Fruit fly (Drosophila melanogaster): ENCODE results near the gene nac.
A peak's percentile ranks its signal among the peaks of the same experiment; 100 is the strongest.

The nac gene

DNA sequence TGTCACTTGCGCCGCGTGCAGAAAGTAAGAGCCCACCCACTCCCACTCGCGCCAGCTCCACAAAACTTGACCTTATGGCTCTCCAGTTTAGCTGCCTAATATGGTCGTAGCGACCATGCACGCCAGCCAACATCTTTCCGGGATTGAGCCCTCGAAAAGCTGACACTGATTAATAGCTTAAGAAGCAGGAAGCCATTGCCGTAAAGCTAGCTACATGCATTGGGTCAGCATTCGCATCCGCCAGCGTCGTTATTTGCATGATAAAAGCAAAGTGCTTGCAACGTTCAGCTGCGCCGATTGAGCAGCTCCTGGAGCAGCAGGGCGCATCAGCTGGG lies 3.1 kb upstream of the nac start (continued):
- no peak for TF ChIP-seq Eip93F (GFP tag; optimal IDR thresholded peaks at IDR 0.05)

DNA sequence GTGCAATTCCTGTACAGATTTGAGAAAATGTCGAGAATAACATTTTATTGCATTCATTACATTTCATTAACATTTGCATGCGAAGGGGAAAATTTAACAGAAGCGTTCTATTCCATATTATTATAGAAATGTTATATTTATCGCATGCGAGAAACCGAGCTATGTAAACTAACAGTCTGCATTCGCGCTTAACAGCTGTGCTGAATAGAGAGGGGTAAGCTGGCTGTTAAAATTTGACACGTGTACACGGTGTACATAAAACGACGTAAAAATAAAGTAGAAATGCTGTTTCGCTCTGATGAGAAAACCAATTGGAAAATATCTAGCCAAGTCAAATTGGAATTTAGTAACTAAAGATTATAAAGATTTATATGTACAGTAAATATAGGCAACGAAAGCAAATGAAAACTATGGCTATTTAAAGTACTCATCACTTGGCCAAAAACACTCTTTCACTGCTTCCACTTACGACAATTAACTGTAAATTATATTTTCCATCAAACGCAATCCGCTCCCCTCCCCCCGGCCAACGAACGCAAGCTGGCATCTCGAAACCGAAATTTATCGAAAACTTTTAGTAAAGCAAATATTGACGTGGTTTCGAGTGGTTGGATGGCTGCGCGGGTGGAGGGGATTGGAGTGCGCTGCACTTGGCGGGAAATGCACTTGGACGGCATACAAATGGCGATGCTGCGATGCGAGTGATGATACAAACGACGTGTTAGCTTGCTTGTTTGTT lies 2.5 kb upstream of the nac start:
- TF ChIP-seq fkh (GFP tag; optimal IDR thresholded peaks at IDR 0.05): peak; percentile 59
- no peak for TF ChIP-seq svp (GFP tag)
- peak; percentile 49 for TF ChIP-seq Eip78C (GFP tag)
- no peak for TF ChIP-seq Sox15 (GFP tag; optimal IDR thresholded peaks at IDR 0.05)

DNA sequence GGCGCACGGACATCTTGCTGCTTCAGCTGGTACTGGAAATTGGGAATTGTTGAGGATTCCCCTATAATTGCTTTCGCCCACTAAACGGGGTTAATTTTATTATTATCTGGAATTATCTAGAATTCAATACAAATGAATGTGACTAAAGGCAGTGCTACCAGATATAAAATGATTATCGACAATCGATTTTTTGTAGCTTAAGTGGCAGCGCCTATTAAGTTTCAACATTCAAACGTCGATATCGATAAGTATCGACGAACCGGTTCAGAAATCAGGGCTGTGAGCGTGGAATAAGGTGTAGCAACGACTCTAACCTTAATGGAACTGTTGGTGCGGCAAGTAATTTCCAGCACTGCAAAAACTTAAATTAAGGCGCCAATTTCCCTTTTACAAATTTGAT lies 1.3 kb upstream of the nac start, which contains the start of gene Sgt1:
Sgt1 (minus strand) TSS at position 165 of the 400 bp plus-strand sequence.
- no peak for TF ChIP-seq CG10631 (GFP tag; optimal IDR thresholded peaks at IDR 0.05)
- no peak for TF ChIP-seq fd85E (GFP tag; optimal IDR thresholded peaks at IDR 0.05)
- no peak for TF ChIP-seq CG3919 (GFP tag; optimal IDR thresholded peaks at IDR 0.05)
- no peak for TF ChIP-seq spab (GFP tag; optimal IDR thresholded peaks at IDR 0.05)
- TF ChIP-seq dac (GFP tag; optimal IDR thresholded peaks at IDR 0.05): no peak
- TF ChIP-seq esn (GFP tag; optimal IDR thresholded peaks at IDR 0.05): no peak
- TF ChIP-seq achi (GFP tag; optimal IDR thresholded peaks at IDR 0.05): no peak
- TF ChIP-seq CG3032 (tag; optimal IDR thresholded peaks at IDR 0.05): peak; percentile 17
- TF ChIP-seq cyc (GFP tag; optimal IDR thresholded peaks at IDR 0.05): peak; percentile 31
- no peak for TF ChIP-seq svp (GFP tag)
- TF ChIP-seq Eip75B (GFP tag; optimal IDR thresholded peaks at IDR 0.05): no peak
- peak; percentile 21 for TF ChIP-seq topi (GFP tag; optimal IDR thresholded peaks at IDR 0.05)

DNA sequence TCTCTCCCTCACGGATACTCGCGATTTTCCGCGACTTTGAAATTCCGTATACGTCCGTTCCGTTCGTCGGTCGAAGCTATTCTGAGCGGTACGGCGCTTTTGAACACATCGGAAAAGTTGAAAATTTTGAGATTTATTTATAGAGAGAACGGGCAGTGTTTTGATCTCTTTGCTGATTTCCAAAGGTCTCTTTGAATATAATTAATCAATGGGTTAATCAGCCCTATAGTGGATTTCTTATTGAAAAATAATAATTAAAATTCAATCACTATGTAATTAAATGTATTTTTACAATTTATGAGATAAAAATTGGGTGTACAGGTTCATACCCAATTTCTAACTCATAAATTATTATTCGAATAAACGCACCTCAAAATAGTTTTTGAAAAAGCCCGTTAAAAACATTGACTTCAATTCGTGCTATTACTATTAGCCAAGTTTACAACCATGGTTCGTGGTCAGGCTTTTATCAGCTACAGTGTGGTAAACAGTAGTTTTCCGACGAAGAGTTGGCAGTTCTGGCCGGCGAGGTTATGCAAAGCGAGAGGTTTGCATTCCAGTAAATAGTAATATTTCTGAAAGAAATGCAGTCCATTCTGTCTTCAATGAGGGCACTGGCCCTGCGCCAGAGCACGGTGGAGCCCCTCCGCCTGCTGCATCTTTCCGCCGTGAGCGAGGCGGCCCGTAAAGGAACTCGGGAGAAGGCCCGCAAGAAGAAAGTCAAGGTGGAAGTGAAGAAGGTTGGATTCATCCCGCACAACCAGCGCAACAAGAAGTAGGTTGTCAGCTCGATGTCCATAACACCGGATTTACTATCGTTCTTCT lies 2.7 kb downstream of the nac start, which contains the start of the genes CG9626 and mRpL1:
CG9626 (minus strand) TSS at position 51 of the 825 bp plus-strand sequence.
mRpL1 (plus strand) TSS at position 513 of the 825 bp plus-strand sequence.
- TF ChIP-seq CG15336 (GFP tag; IDR thresholded peaks at IDR 0.05) (no peak), spab (GFP tag; optimal IDR thresholded peaks at IDR 0.05) (no peak), cyc (GFP tag; optimal IDR thresholded peaks at IDR 0.05) (no peak), CG11294 (GFP tag; IDR thresholded peaks at IDR 0.05) (no peak), CG9139 (GFP tag; optimal IDR thresholded peaks at IDR 0.05) (no peak), Hr4 (GFP tag; optimal IDR thresholded peaks at IDR 0.05) (no peak), Met (GFP tag; optimal IDR thresholded peaks at IDR 0.05) (no peak), fd59A (GFP tag; optimal IDR thresholded peaks at IDR 0.05) (no peak), CG8319 (GFP tag; optimal IDR thresholded peaks at IDR 0.05) (no peak)

DNA sequence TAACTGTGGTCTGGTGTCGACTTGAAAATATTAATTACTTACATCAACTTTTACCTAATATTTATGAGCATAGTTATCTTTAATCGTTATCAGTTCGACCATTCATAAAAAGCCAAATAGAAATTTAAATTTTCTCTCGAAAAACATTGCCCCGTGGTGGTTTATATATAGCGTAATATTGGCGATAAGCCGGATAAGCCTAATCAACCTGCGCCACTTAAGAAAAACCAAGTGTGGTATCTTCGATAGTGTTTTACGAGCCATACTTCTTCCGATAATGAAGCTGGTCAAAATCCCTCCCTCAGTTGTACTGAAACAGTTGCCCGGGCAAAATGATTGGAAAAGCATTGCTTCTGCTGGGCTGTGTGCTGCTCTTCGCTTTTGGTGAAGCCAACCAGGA lies 11.8 kb downstream of the nac start, which contains the start of gene CG31463:
CG31463 (plus strand) TSS at position 302 of the 400 bp plus-strand sequence.
- TF ChIP-seq Ets21C (GFP tag; optimal IDR thresholded peaks at IDR 0.05) (no peak), Hr38 (GFP tag; optimal IDR thresholded peaks at IDR 0.05) (no peak), cyc (GFP tag; optimal IDR thresholded peaks at IDR 0.05) (no peak), CG10669 (GFP tag; optimal IDR thresholded peaks at IDR 0.05) (no peak)

DNA sequence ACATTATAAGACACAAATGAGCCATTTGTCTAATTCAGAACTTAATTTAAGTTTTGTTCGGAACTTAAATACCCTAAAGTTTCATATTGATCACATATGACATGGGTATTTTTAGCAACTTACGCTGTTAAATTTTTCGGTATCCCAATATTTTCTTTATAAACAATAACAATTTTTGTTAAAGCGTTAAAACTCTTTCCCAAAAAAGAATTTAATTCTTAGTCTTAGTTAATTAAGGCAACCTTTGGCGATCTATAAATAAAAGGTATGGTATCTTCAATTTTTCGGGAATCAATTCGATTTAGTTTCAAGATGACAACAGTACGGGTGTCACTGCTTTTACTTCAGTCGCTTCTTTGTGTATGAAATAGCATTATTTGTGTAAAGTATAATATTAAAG lies 12.9 kb downstream of the nac start, which contains the start of gene CG31464:
CG31464 (plus strand) TSS at position 301 of the 400 bp plus-strand sequence.
- no peak for TF ChIP-seq Sox102F (GFP tag; optimal IDR thresholded peaks at IDR 0.05)
- TF ChIP-seq pdm3 (GFP tag; optimal IDR thresholded peaks at IDR 0.05): no peak
- no peak for TF ChIP-seq CG4318 (GFP tag; optimal IDR thresholded peaks at IDR 0.05)
- TF ChIP-seq topi (GFP tag; optimal IDR thresholded peaks at IDR 0.05): no peak
- no peak for TF ChIP-seq Ets21C (GFP tag; optimal IDR thresholded peaks at IDR 0.05)
- TF ChIP-seq dsx (GFP tag; optimal IDR thresholded peaks at IDR 0.05; ENCODE audit: poor library complexity, severe bottlenecking): no peak
- TF ChIP-seq Sox14 (GFP tag; optimal IDR thresholded peaks at IDR 0.05): no peak
- TF ChIP-seq Gug (GFP tag; IDR thresholded peaks at IDR 0.05): no peak
- TF ChIP-seq CG6808 (GFP tag; optimal IDR thresholded peaks at IDR 0.05): no peak
- no peak for TF ChIP-seq CG11902 (GFP tag; optimal IDR thresholded peaks at IDR 0.05)
- TF ChIP-seq CG6792 (GFP tag; optimal IDR thresholded peaks at IDR 0.05): no peak
- TF ChIP-seq CG11294 (GFP tag; IDR thresholded peaks at IDR 0.05): no peak
- no peak for TF ChIP-seq CG11762 (GFP tag; optimal IDR thresholded peaks at IDR 0.05; ENCODE audit: insufficient read depth)
- no peak for TF ChIP-seq Hr39 (GFP tag; optimal IDR thresholded peaks at IDR 0.05)
- TF ChIP-seq CG6163 (GFP tag; IDR thresholded peaks at IDR 0.05): no peak
- no peak for TF ChIP-seq CG7368 (GFP tag; optimal IDR thresholded peaks at IDR 0.05)
- TF ChIP-seq fd85E (GFP tag; optimal IDR thresholded peaks at IDR 0.05): no peak
- no peak for TF ChIP-seq Eip93F (GFP tag; optimal IDR thresholded peaks at IDR 0.05)

All from whole organism, prepupa.